Fruit fly (Drosophila melanogaster) whole organism, embryonic: ENCODE results near the gene Snx21.
A peak's percentile ranks its signal among the peaks of the same experiment; 100 is the strongest.

Experiments
- Adf1 ChIP-seq: fragments of 200-800 bp; sonication (Bioruptor generic); IDR thresholded peaks from 2 replicates; pipeline ENCODE4 v1.3.6; 2022; ENCODE audit warnings: missing biosample characterization, missing genetic modification characterization
- CG12769 ChIP-seq: fragments of 200-800 bp; sonication (Bioruptor generic); optimal IDR thresholded peaks from 2 replicates; lab custom pipeline; 2019; ENCODE audit warnings: missing biosample characterization, mild to moderate bottlenecking, missing genetic modification characterization, moderate library complexity
- CG13775 ChIP-seq: fragments of 200-800 bp; sonication (Bioruptor generic); optimal IDR thresholded peaks from 3 replicates; lab custom pipeline; 2017; ENCODE audit warnings: missing biosample characterization, mild to moderate bottlenecking, missing genetic modification characterization
- CG14441 ChIP-seq: fragments of 200-800 bp; sonication (Bioruptor generic); IDR thresholded peaks from 2 replicates; pipeline ENCODE4 v1.3.6; 2022; ENCODE audit warnings: missing biosample characterization, missing genetic modification characterization
- CG15269 ChIP-seq: fragments of 200-800 bp; sonication (Bioruptor generic); optimal IDR thresholded peaks from 2 replicates; lab custom pipeline; 2018; ENCODE audit warnings: missing biosample characterization, mild to moderate bottlenecking, missing genetic modification characterization, moderate library complexity
- CG15514 ChIP-seq: fragments of 200-800 bp; sonication (Bioruptor generic); optimal IDR thresholded peaks from 3 replicates; lab custom pipeline; 2017; ENCODE audit warnings: missing biosample characterization, missing genetic modification characterization, mild to moderate bottlenecking, moderate library complexity, missing genetic modification reagents
- CG17186 ChIP-seq: fragments of 200-800 bp; sonication (Bioruptor generic); optimal IDR thresholded peaks from 3 replicates; lab custom pipeline; 2017; ENCODE audit warnings: missing biosample characterization, missing genetic modification reagents, missing genetic modification characterization
- CG18476 ChIP-seq: fragments of 200-800 bp; sonication (Bioruptor generic); optimal IDR thresholded peaks from 2 replicates; lab custom pipeline; 2016; ENCODE audit warnings: missing biosample characterization, mild to moderate bottlenecking, missing genetic modification characterization
- CG2199 ChIP-seq: fragments of 200-800 bp; sonication (Bioruptor generic); IDR thresholded peaks from 3 replicates; pipeline ENCODE4 v1.3.6; 2022; ENCODE audit warnings: missing biosample characterization, missing genetic modification characterization
- CG31224 ChIP-seq: fragments of 200-800 bp; sonication (Bioruptor generic); IDR thresholded peaks from 2 replicates; pipeline ENCODE4 v1.3.6; 2022; ENCODE audit warnings: missing biosample characterization, missing genetic modification characterization
- CG3163 ChIP-seq: fragments of 200-800 bp; sonication (Bioruptor generic); optimal IDR thresholded peaks from 3 replicates; lab custom pipeline; 2016; ENCODE audit warnings: missing biosample characterization, missing genetic modification characterization
- CG32767 ChIP-seq: fragments of 200-800 bp; sonication (Bioruptor generic); IDR thresholded peaks from 2 replicates; pipeline ENCODE4 v1.3.6; 2022; ENCODE audit warnings: missing biosample characterization, missing genetic modification characterization
- CG34422 ChIP-seq: fragments of 200-800 bp; sonication (Bioruptor generic); IDR thresholded peaks from 3 replicates; pipeline ENCODE4 v1.3.6; 2022; ENCODE audit warnings: missing biosample characterization, missing genetic modification characterization
- CG42726 ChIP-seq: fragments of 200-800 bp; sonication (Bioruptor generic); IDR thresholded peaks from 2 replicates; pipeline ENCODE4 v1.3.6; 2022; ENCODE audit warnings: missing biosample characterization, missing genetic modification characterization; ENCODE audit not compliant: partially characterized antibody
- CG4404 ChIP-seq: fragments of 200-800 bp; sonication (Bioruptor generic); IDR thresholded peaks from 2 replicates; pipeline ENCODE4 v1.3.6; 2022; ENCODE audit warnings: missing biosample characterization, missing genetic modification characterization
- CG4617 ChIP-seq: fragments of 200-800 bp; sonication (Bioruptor generic); optimal IDR thresholded peaks from 3 replicates; lab custom pipeline; 2016; ENCODE audit warnings: missing biosample characterization, missing genetic modification characterization, borderline replicate concordance
- CG7745 ChIP-seq: fragments of 200-800 bp; sonication (Bioruptor generic); optimal IDR thresholded peaks from 2 replicates; lab custom pipeline; 2018; ENCODE audit warnings: missing biosample characterization, mild to moderate bottlenecking, missing genetic modification characterization, moderate library complexity
- CG8359 ChIP-seq: fragments of 200-800 bp; sonication (Bioruptor generic); optimal IDR thresholded peaks from 2 replicates; lab custom pipeline; 2017; ENCODE audit warnings: missing biosample characterization, mild to moderate bottlenecking, missing genetic modification characterization, borderline replicate concordance
- Deaf1 ChIP-seq: fragments of 200-800 bp; optimal IDR thresholded peaks from 3 replicates; lab custom pipeline; 2019; ENCODE audit warnings: missing biosample characterization, mild to moderate bottlenecking, missing genetic modification characterization, moderate library complexity
- Dip3 ChIP-seq: fragments of 200-800 bp; sonication (Bioruptor generic); optimal IDR thresholded peaks from 3 replicates; lab custom pipeline; 2016; ENCODE audit warnings: missing biosample characterization, missing genetic modification characterization
- Drgx ChIP-seq: fragments of 200-800 bp; sonication (Bioruptor generic); IDR thresholded peaks from 2 replicates; pipeline ENCODE4 v1.3.6; 2022; ENCODE audit warnings: missing biosample characterization, missing genetic modification characterization
- ERR ChIP-seq: fragments of 200-800 bp; sonication (Bioruptor generic); optimal IDR thresholded peaks from 2 replicates; lab custom pipeline; 2016; ENCODE audit warnings: missing biosample characterization, missing genetic modification characterization
- Hr39 ChIP-seq: fragments of >200 bp; optimal IDR thresholded peaks from 2 replicates; lab custom pipeline; 2017
- Hr78 ChIP-seq, 2 experiments: fragments of 200-800 bp in 1 of 2; fragments of >200 bp in 1 of 2; sonication (Bioruptor generic) in 1 of 2; optimal IDR thresholded peaks; 2 replicates each; lab custom pipeline; 2017 to 2019; ENCODE audit warnings: missing biosample characterization in 2 of 2, missing genetic modification characterization in 2 of 2, mild to moderate bottlenecking in 1 of 2, moderate library complexity in 1 of 2
- Max ChIP-seq: fragments of 200-800 bp; sonication (Bioruptor generic); optimal IDR thresholded peaks from 2 replicates; lab custom pipeline; 2016; ENCODE audit warnings: missing biosample characterization, mild to moderate bottlenecking, missing genetic modification characterization
- Med ChIP-seq: fragments of 200-800 bp; sonication (Bioruptor generic); peaks from one replicate; lab custom pipeline; 2016; ENCODE audit warnings: missing biosample characterization, missing genetic modification characterization, mild to moderate bottlenecking, inconsistent platforms, moderate library complexity
- Mrtf ChIP-seq: fragments of 200-800 bp; sonication (Bioruptor generic); IDR thresholded peaks from 3 replicates; pipeline ENCODE4 v1.3.6; 2022; ENCODE audit warnings: missing biosample characterization, missing genetic modification characterization
- Nf-YB ChIP-seq: fragments of 200-800 bp; sonication (Bioruptor generic); optimal IDR thresholded peaks from 3 replicates; lab custom pipeline; 2019; ENCODE audit warnings: missing biosample characterization, mild to moderate bottlenecking, missing genetic modification characterization, moderate library complexity
- Optix ChIP-seq: fragments of 200-800 bp; sonication (Bioruptor generic); IDR thresholded peaks from 3 replicates; pipeline ENCODE4 v1.3.6; 2022; ENCODE audit warnings: missing biosample characterization, missing genetic modification characterization
- Sry-δ ChIP-seq: fragments of 200-800 bp; sonication (Bioruptor generic); optimal IDR thresholded peaks from 2 replicates; lab custom pipeline; 2016; ENCODE audit warnings: missing biosample characterization, missing genetic modification characterization
- Tbp ChIP-seq: fragments of >200 bp; optimal IDR thresholded peaks from 2 replicates; lab custom pipeline; 2018; ENCODE audit warnings: missing biosample characterization, missing genetic modification characterization
- Usf ChIP-seq: fragments of 200-800 bp; sonication (Bioruptor generic); optimal IDR thresholded peaks from 2 replicates; lab custom pipeline; 2017; ENCODE audit warnings: missing genotype, missing biosample characterization, missing genetic modification characterization
- bsh ChIP-seq, 2 experiments: fragments of 200-800 bp; sonication (Bioruptor generic); optimal IDR thresholded peaks; 2 replicates each; lab custom pipeline; 2017 to 2018; ENCODE audit warnings: mild to moderate bottlenecking in 2 of 2, missing biosample characterization in 2 of 2, missing genetic modification characterization in 2 of 2, moderate library complexity in 1 of 2
- caup ChIP-seq: fragments of 200-800 bp; sonication (Bioruptor generic); optimal IDR thresholded peaks from 3 replicates; lab custom pipeline; 2017; ENCODE audit warnings: missing biosample characterization, mild to moderate bottlenecking, missing genetic modification characterization, moderate library complexity; ENCODE audit not compliant: severe bottlenecking
- chn ChIP-seq: fragments of 200-800 bp; sonication (Bioruptor generic); optimal IDR thresholded peaks from 2 replicates; lab custom pipeline; 2016; ENCODE audit warnings: missing biosample characterization, missing genetic modification characterization
- ci ChIP-seq: fragments of 200-800 bp; sonication (Bioruptor generic); IDR thresholded peaks from 3 replicates; pipeline ENCODE4 v1.3.6; 2022; ENCODE audit warnings: missing biosample characterization, missing genetic modification characterization
- crol ChIP-seq: fragments of 200-800 bp; sonication (Bioruptor generic); IDR thresholded peaks from 2 replicates; pipeline ENCODE4 v1.3.6; 2022; ENCODE audit warnings: missing biosample characterization, missing genetic modification characterization
- cwo ChIP-seq: fragments of 200-800 bp; sonication (Bioruptor generic); optimal IDR thresholded peaks from 3 replicates; lab custom pipeline; 2017; ENCODE audit warnings: missing biosample characterization, missing genetic modification characterization, mild to moderate bottlenecking, moderate library complexity, missing genetic modification reagents
- esg ChIP-seq: fragments of 200-800 bp; sonication (Bioruptor generic); conservative IDR thresholded peaks from 2 replicates; pipeline ENCODE4 v1.3.6; 2022; ENCODE audit warnings: missing biosample characterization, missing genetic modification characterization
- ftz-f1 ChIP-seq: fragments of 200-800 bp; sonication (Bioruptor generic); optimal IDR thresholded peaks from 2 replicates; lab custom pipeline; 2016; ENCODE audit warnings: missing biosample characterization, missing genetic modification characterization
- ham ChIP-seq: fragments of 200-800 bp; sonication (Bioruptor generic); IDR thresholded peaks from 2 replicates; pipeline ENCODE4 v1.3.6; 2022; ENCODE audit warnings: missing biosample characterization, missing genetic modification characterization
- ken ChIP-seq: fragments of 200-800 bp; sonication (Bioruptor generic); IDR thresholded peaks from 3 replicates; pipeline ENCODE4 v1.3.6; 2022; ENCODE audit warnings: missing biosample characterization, missing genetic modification characterization
- lab ChIP-seq: fragments of 200-800 bp; sonication (Bioruptor generic); optimal IDR thresholded peaks from 3 replicates; lab custom pipeline; 2017; ENCODE audit warnings: missing biosample characterization, missing genetic modification characterization, mild to moderate bottlenecking, moderate library complexity, missing genetic modification reagents
- nom ChIP-seq: fragments of 200-800 bp; sonication (Bioruptor generic); optimal IDR thresholded peaks from 2 replicates; lab custom pipeline; 2017; ENCODE audit warnings: missing biosample characterization, missing genetic modification characterization, mild to moderate bottlenecking, moderate library complexity, missing genetic modification reagents
- pita ChIP-seq: fragments of 200-800 bp; sonication (Bioruptor generic); optimal IDR thresholded peaks from 2 replicates; lab custom pipeline; 2017; ENCODE audit warnings: missing biosample characterization, mild to moderate bottlenecking, missing genetic modification characterization
- psq ChIP-seq: fragments of 200-800 bp; sonication (Bioruptor generic); optimal IDR thresholded peaks from 2 replicates; lab custom pipeline; 2017; ENCODE audit warnings: missing biosample characterization, missing genetic modification characterization
- pzg ChIP-seq: fragments of 200-800 bp; sonication (Bioruptor generic); optimal IDR thresholded peaks from 3 replicates; lab custom pipeline; 2018; ENCODE audit warnings: missing biosample characterization, mild to moderate bottlenecking, missing genetic modification characterization, moderate library complexity
- ro ChIP-seq: fragments of 200-800 bp; sonication (Bioruptor generic); IDR thresholded peaks from 2 replicates; pipeline ENCODE4 v1.3.6; 2022; ENCODE audit warnings: missing biosample characterization, missing genetic modification characterization
- so ChIP-seq: fragments of 200-800 bp; sonication (Bioruptor generic); IDR thresholded peaks from 3 replicates; pipeline ENCODE4 v1.3.6; 2022; ENCODE audit warnings: missing biosample characterization, missing genetic modification characterization
- sug ChIP-seq: fragments of 200-800 bp; optimal IDR thresholded peaks from 2 replicates; lab custom pipeline; 2019; ENCODE audit warnings: missing biosample characterization, mild to moderate bottlenecking, missing genetic modification characterization, moderate library complexity

Snx21 gene

dm6 chr2L:2804634-2805311 is 39.3 kb upstream of the Snx21 start, which contains the start of gene daw (continued):
- TF ChIP-seq pzg (GFP tag; lab: Kevin White, UChicago) (no peak), esg (no peak), CG7745 (no peak), CG8359 (GFP tag; lab: Kevin White, UChicago) (no peak), CG3163 (GFP tag; lab: Kevin White, UChicago) (no peak), CG4404 (no peak), psq (GFP tag; lab: Kevin White, UChicago) (no peak), Mrtf (GFP tag; lab: Robert Waterston, UW) (no peak), Max (GFP tag; lab: Kevin White, UChicago) (no peak), CG14441 (GFP tag; lab: Robert Waterston, UW) (no peak; the same call in 1 of the 2 replicates), ftz-f1 (GFP tag; lab: Kevin White, UChicago) (peak; percentile 11), ham (GFP tag; lab: Robert Waterston, UW) (0 out of 2 replicates have a peak, but pooled peaks have one; percentile 20), crol (GFP tag; lab: Robert Waterston, UW) (peak; percentile 90), Sry-δ (GFP tag; lab: Kevin White, UChicago) (no peak), Optix (GFP tag; lab: Robert Waterston, UW) (no peak), CG15514 (GFP tag; lab: Kevin White, UChicago) (no peak), Deaf1 (tag; lab: Kevin White, UChicago) (peak; percentile 73), CG13775 (GFP tag; lab: Kevin White, UChicago) (no peak), CG42726 (GFP tag; lab: Robert Waterston, UW) (no peak), ro (no peak), Dip3 (GFP tag; lab: Kevin White, UChicago) (no peak), CG18476 (GFP tag; lab: Kevin White, UChicago) (no peak), pita (no peak), ken (GFP tag; lab: Robert Waterston, UW) (no peak), Hr78 (GFP tag; optimal IDR thresholded peaks at IDR 0.05; lab: Kevin White, UChicago) (peak in 1 of 2 experiments; percentile 23), CG2199 (GFP tag; lab: Robert Waterston, UW) (peak; percentile 96), lab (GFP tag; lab: Kevin White, UChicago) (peak; percentile 60), ci (0 out of 3 replicates have a peak, but pooled peaks have one; percentile 42), bsh (GFP tag; optimal IDR thresholded peaks at IDR 0.05; lab: Kevin White, UChicago) (peak in 1 of 2 experiments; percentile 77), chn (GFP tag; lab: Kevin White, UChicago) (peak; percentile 21), sug (tag; lab: Kevin White, UChicago) (peak; percentile 93), so (no peak), CG17186 (no peak), Hr39 (lab: Kevin White, UChicago) (no peak), cwo (GFP tag; lab: Kevin White, UChicago) (peak; percentile 86), CG31224 (GFP tag; lab: Robert Waterston, UW) (no peak), Tbp (GFP tag; lab: Kevin White, UChicago) (no peak), CG34422 (GFP tag; lab: Robert Waterston, UW) (no peak), Med (GFP tag; lab: Kevin White, UChicago) (peak; percentile 60), CG12769 (tag; lab: Kevin White, UChicago) (peak; percentile 68), caup (GFP tag; lab: Kevin White, UChicago) (no peak), Nf-YB (peak; percentile 74), CG32767 (no peak), Adf1 (GFP tag; lab: Robert Waterston, UW) (peak; percentile 49; the same call in 1 of the 2 replicates), ERR (peak; percentile 22), CG4617 (GFP tag; lab: Kevin White, UChicago) (no peak), CG15269 (tag; lab: Kevin White, UChicago) (no peak), Usf (GFP tag; lab: Kevin White, UChicago) (no peak), Drgx (GFP tag; lab: Robert Waterston, UW) (0 out of 2 replicates have a peak, but pooled peaks have one; percentile 24), nom (GFP tag; lab: Kevin White, UChicago) (peak; percentile 97)
